Worm (Caenorhabditis elegans): ENCODE measurements around the gene sri-34.

- no peak for TF ChIP-seq ceh-28 (tag; optimal IDR thresholded peaks at IDR 0.05)
- no peak for TF ChIP-seq ztf-11 (tag; optimal IDR thresholded peaks at IDR 0.05)
- no peak for TF ChIP-seq eor-1 (tag; optimal IDR thresholded peaks at IDR 0.05)
- TF ChIP-seq ceh-16 (tag; optimal IDR thresholded peaks at IDR 0.05), result no peak
- no peak for TF ChIP-seq nhr-23 (tag; optimal IDR thresholded peaks at IDR 0.05)
- no peak for TF ChIP-seq ztf-4 (tag; optimal IDR thresholded peaks at IDR 0.05)
- no peak for TF ChIP-seq skn-1 (tag; optimal IDR thresholded peaks at IDR 0.05)
- TF ChIP-seq ceh-82 (tag; optimal IDR thresholded peaks at IDR 0.05), result no peak
- TF ChIP-seq fkh-10 (GFP tag; optimal IDR thresholded peaks at IDR 0.05), result no peak
- no peak for TF ChIP-seq nhr-12 (tag; optimal IDR thresholded peaks at IDR 0.05)
- no peak for TF ChIP-seq snpc-4 (tag; optimal IDR thresholded peaks at IDR 0.05)
- no peak for TF ChIP-seq aly-2 (tag; optimal IDR thresholded peaks at IDR 0.05)
- no peak for TF ChIP-seq pha-4 (tag; optimal IDR thresholded peaks at IDR 0.05)
Measured at ce11 chrII:3156749-3157148, 2.1 kb downstream of the sri-34 start, which contains the start of gene sri-33.
